Fruit fly (Drosophila melanogaster) whole organism, prepupa: Measurements from ENCODE around the gene Dpy-30L2.

Experiments
- Blimp-1 ChIP-seq: fragments of 200-800 bp; sonication (Bioruptor generic); optimal IDR thresholded peaks from 3 replicates; lab custom pipeline; 2017; ENCODE audit warnings: missing biosample characterization, missing genetic modification characterization, mild to moderate bottlenecking, moderate library complexity, missing genetic modification reagents
- CG10631 ChIP-seq: fragments of 200-800 bp; sonication (Bioruptor generic); optimal IDR thresholded peaks from 2 replicates; lab custom pipeline; 2016; ENCODE audit warnings: missing biosample characterization, missing genetic modification characterization
- CG11294 ChIP-seq: fragments of 200-800 bp; sonication (Bioruptor generic); IDR thresholded peaks from 2 replicates; pipeline ENCODE4 v1.3.6; 2022; ENCODE audit warnings: missing biosample characterization, missing genetic modification characterization
- CG11762 ChIP-seq: fragments of 200-800 bp; sonication (Bioruptor generic); optimal IDR thresholded peaks from 3 replicates; lab custom pipeline; 2016; ENCODE audit warnings: missing biosample characterization, missing genetic modification characterization; ENCODE audit not compliant: insufficient read depth
- CG11902 ChIP-seq: fragments of 200-800 bp; sonication (Bioruptor generic); optimal IDR thresholded peaks from 3 replicates; lab custom pipeline; 2016; ENCODE audit warnings: missing biosample characterization, missing genetic modification characterization
- CG1621 ChIP-seq: fragments of 200-800 bp; sonication (Bioruptor generic); optimal IDR thresholded peaks from 3 replicates; lab custom pipeline; 2018; ENCODE audit warnings: missing biosample characterization, mild to moderate bottlenecking, missing genetic modification characterization
- CG16779 ChIP-seq: fragments of 200-800 bp; sonication (Bioruptor generic); optimal IDR thresholded peaks from 3 replicates; lab custom pipeline; 2017; ENCODE audit warnings: missing biosample characterization, mild to moderate bottlenecking, missing genetic modification characterization
- CG3032 ChIP-seq: fragments of 200-800 bp; optimal IDR thresholded peaks from 2 replicates; lab custom pipeline; 2019; ENCODE audit warnings: missing biosample characterization, mild to moderate bottlenecking, missing genetic modification characterization, moderate library complexity
- CG31627 ChIP-seq: fragments of 200-800 bp; sonication (Bioruptor generic); optimal IDR thresholded peaks from 3 replicates; lab custom pipeline; 2016; ENCODE audit warnings: missing biosample characterization, missing genetic modification characterization
- CG32006 ChIP-seq: fragments of 200-800 bp; sonication (Bioruptor generic); optimal IDR thresholded peaks from 3 replicates; lab custom pipeline; 2017; ENCODE audit warnings: missing biosample characterization, mild to moderate bottlenecking, missing genetic modification characterization
- CG34406 ChIP-seq: fragments of 200-800 bp; sonication (Bioruptor generic); optimal IDR thresholded peaks from 3 replicates; lab custom pipeline; 2016; ENCODE audit warnings: missing biosample characterization, missing genetic modification characterization
- CG3919 ChIP-seq: fragments of 200-800 bp; sonication (Bioruptor generic); optimal IDR thresholded peaks from 3 replicates; lab custom pipeline; 2016; ENCODE audit warnings: missing biosample characterization, missing genetic modification characterization
- CG4318 ChIP-seq: fragments of 200-800 bp; sonication (Bioruptor generic); optimal IDR thresholded peaks from 3 replicates; lab custom pipeline; 2017; ENCODE audit warnings: missing biosample characterization, mild to moderate bottlenecking, missing genetic modification characterization
- CG6163 ChIP-seq: fragments of 200-800 bp; sonication (Bioruptor generic); IDR thresholded peaks from 3 replicates; pipeline ENCODE4 v1.3.6; 2022; ENCODE audit warnings: missing biosample characterization, missing genetic modification characterization
- CG6276 ChIP-seq: fragments of 200-800 bp; sonication (Bioruptor generic); optimal IDR thresholded peaks from 2 replicates; lab custom pipeline; 2017; ENCODE audit warnings: missing biosample characterization, mild to moderate bottlenecking, missing genetic modification characterization
- CG6792 ChIP-seq: fragments of 200-800 bp; sonication (Bioruptor generic); optimal IDR thresholded peaks from 3 replicates; lab custom pipeline; 2016; ENCODE audit warnings: missing biosample characterization, missing genetic modification characterization
- CG6854 ChIP-seq: fragments of 200-800 bp; sonication (Bioruptor generic); optimal IDR thresholded peaks from 2 replicates; lab custom pipeline; 2017; ENCODE audit warnings: missing biosample characterization, mild to moderate bottlenecking, missing genetic modification characterization
- CG8119 ChIP-seq: fragments of 200-800 bp; sonication (Bioruptor generic); IDR thresholded peaks from 3 replicates; pipeline ENCODE4 v1.3.6; 2022; ENCODE audit warnings: missing biosample characterization, missing genetic modification characterization
- CG8319 ChIP-seq: fragments of 200-800 bp; sonication (Bioruptor generic); optimal IDR thresholded peaks from 3 replicates; lab custom pipeline; 2016; ENCODE audit warnings: missing biosample characterization, missing genetic modification characterization
- CG8632 ChIP-seq: fragments of 200-800 bp; sonication (Bioruptor generic); optimal IDR thresholded peaks from 3 replicates; lab custom pipeline; 2016; ENCODE audit warnings: missing biosample characterization, missing genetic modification characterization
- CG9139 ChIP-seq: fragments of 200-800 bp; sonication (Bioruptor generic); optimal IDR thresholded peaks from 3 replicates; lab custom pipeline; 2017; ENCODE audit warnings: missing biosample characterization, mild to moderate bottlenecking, missing genetic modification characterization
- Eip75B ChIP-seq: fragments of 200-800 bp; sonication (Bioruptor generic); optimal IDR thresholded peaks from 3 replicates; lab custom pipeline; 2016; ENCODE audit warnings: missing biosample characterization, missing genetic modification characterization
- Eip78C ChIP-seq: fragments of 200-800 bp; sonication (Bioruptor generic); peaks from one replicate; lab custom pipeline; 2016; ENCODE audit warnings: missing biosample characterization, missing genetic modification characterization
- Ets21C ChIP-seq: fragments of 200-800 bp; sonication (Bioruptor generic); optimal IDR thresholded peaks from 3 replicates; lab custom pipeline; 2016; ENCODE audit warnings: missing biosample characterization, missing genetic modification characterization
- Ets96B ChIP-seq: fragments of 200-800 bp; optimal IDR thresholded peaks from 2 replicates; lab custom pipeline; 2019; ENCODE audit warnings: missing biosample characterization, mild to moderate bottlenecking, missing genetic modification characterization, moderate library complexity
- Gug ChIP-seq: fragments of 200-800 bp; sonication (Bioruptor generic); IDR thresholded peaks from 2 replicates; pipeline ENCODE4 v1.3.6; 2022; ENCODE audit warnings: missing biosample characterization, missing genetic modification characterization
- Hr38 ChIP-seq: sonication (Bioruptor generic); optimal IDR thresholded peaks from 2 replicates; lab custom pipeline; 2016; ENCODE audit warnings: missing biosample characterization, missing genetic modification characterization
- Hr39 ChIP-seq: fragments of 200-800 bp; sonication (Bioruptor generic); optimal IDR thresholded peaks from 2 replicates; lab custom pipeline; 2016; ENCODE audit warnings: missing biosample characterization, missing genetic modification characterization
- Hr4 ChIP-seq: fragments of 200-800 bp; sonication (Bioruptor generic); optimal IDR thresholded peaks from 3 replicates; lab custom pipeline; 2016; ENCODE audit warnings: missing biosample characterization, missing genetic modification characterization
- Lpt ChIP-seq: fragments of 200-800 bp; sonication (Bioruptor generic); optimal IDR thresholded peaks from 3 replicates; lab custom pipeline; 2016; ENCODE audit warnings: missing biosample characterization, missing genetic modification characterization
- Met ChIP-seq: fragments of 200-800 bp; sonication (Bioruptor generic); optimal IDR thresholded peaks from 3 replicates; lab custom pipeline; 2016; ENCODE audit warnings: missing biosample characterization, missing genetic modification characterization
- OdsH ChIP-seq: fragments of 200-800 bp; sonication (Bioruptor generic); optimal IDR thresholded peaks from 3 replicates; lab custom pipeline; 2016; ENCODE audit warnings: missing biosample characterization, missing genetic modification characterization
- Smox ChIP-seq: fragments of 200-800 bp; sonication (Bioruptor generic); optimal IDR thresholded peaks from 3 replicates; lab custom pipeline; 2016; ENCODE audit warnings: missing biosample characterization, missing genetic modification characterization
- Sox102F ChIP-seq: fragments of 200-800 bp; sonication (Bioruptor generic); optimal IDR thresholded peaks from 2 replicates; lab custom pipeline; 2016; ENCODE audit warnings: missing biosample characterization, mild to moderate bottlenecking, missing genetic modification characterization
- Sox14 ChIP-seq: fragments of 200-800 bp; sonication (Bioruptor generic); optimal IDR thresholded peaks from 3 replicates; lab custom pipeline; 2016; ENCODE audit warnings: missing biosample characterization, missing genetic modification characterization
- Sox15 ChIP-seq: fragments of 200-800 bp; sonication (Bioruptor generic); optimal IDR thresholded peaks from 3 replicates; lab custom pipeline; 2016; ENCODE audit warnings: missing biosample characterization, missing genetic modification characterization
- achi ChIP-seq: fragments of 200-800 bp; sonication (Bioruptor generic); optimal IDR thresholded peaks from 3 replicates; lab custom pipeline; 2016; ENCODE audit warnings: missing biosample characterization, missing genetic modification characterization
- acj6 ChIP-seq: fragments of 200-800 bp; sonication (Bioruptor generic); optimal IDR thresholded peaks from 3 replicates; lab custom pipeline; 2016; ENCODE audit warnings: missing biosample characterization, missing genetic modification characterization
- cyc ChIP-seq: fragments of 200-800 bp; sonication (Bioruptor generic); optimal IDR thresholded peaks from 3 replicates; lab custom pipeline; 2016; ENCODE audit warnings: missing biosample characterization, missing genetic modification characterization
- dac ChIP-seq: fragments of 200-800 bp; sonication (Bioruptor generic); optimal IDR thresholded peaks from 2 replicates; lab custom pipeline; 2017; ENCODE audit warnings: missing biosample characterization, mild to moderate bottlenecking, missing genetic modification characterization
- dsx ChIP-seq: fragments of 200-800 bp; optimal IDR thresholded peaks from 3 replicates; lab custom pipeline; 2019; ENCODE audit warnings: missing biosample characterization, mild to moderate bottlenecking, missing genetic modification characterization, moderate library complexity; ENCODE audit not compliant: poor library complexity, severe bottlenecking
- esn ChIP-seq: fragments of 200-800 bp; sonication (Bioruptor generic); optimal IDR thresholded peaks from 2 replicates; lab custom pipeline; 2016; ENCODE audit warnings: missing biosample characterization, mild to moderate bottlenecking, missing genetic modification characterization, moderate library complexity
- fd59A ChIP-seq: fragments of 200-800 bp; sonication (Bioruptor generic); optimal IDR thresholded peaks from 2 replicates; lab custom pipeline; 2017; ENCODE audit warnings: missing biosample characterization, mild to moderate bottlenecking, missing genetic modification characterization, missing genetic modification reagents
- fkh ChIP-seq: fragments of 200-800 bp; sonication (Bioruptor generic); optimal IDR thresholded peaks from 3 replicates; lab custom pipeline; 2017; ENCODE audit warnings: missing biosample characterization, mild to moderate bottlenecking, missing genetic modification characterization, moderate library complexity
- net ChIP-seq: fragments of 200-800 bp; sonication (Bioruptor generic); optimal IDR thresholded peaks from 3 replicates; lab custom pipeline; 2016; ENCODE audit warnings: missing biosample characterization, missing genetic modification characterization
- pdm3 ChIP-seq: fragments of 200-800 bp; sonication (Bioruptor generic); optimal IDR thresholded peaks from 3 replicates; lab custom pipeline; 2016; ENCODE audit warnings: missing biosample characterization, missing genetic modification characterization
- salr ChIP-seq, 2 experiments: fragments of 200-800 bp; sonication (Bioruptor generic); optimal IDR thresholded peaks; 3 replicates each; lab custom pipeline; 2016 to 2018; ENCODE audit warnings: missing biosample characterization in 2 of 2, missing genetic modification characterization in 2 of 2, mild to moderate bottlenecking in 1 of 2
- spab ChIP-seq: fragments of 200-800 bp; sonication (Bioruptor generic); optimal IDR thresholded peaks from 2 replicates; lab custom pipeline; 2017; ENCODE audit warnings: missing biosample characterization, mild to moderate bottlenecking, missing genetic modification characterization, missing genetic modification reagents
- ss ChIP-seq, 2 experiments: fragments of 200-800 bp; sonication (Bioruptor generic); optimal IDR thresholded peaks; 2 replicates in 1 of 2; 3 replicates in 1 of 2; lab custom pipeline; 2017 to 2018; ENCODE audit warnings: mild to moderate bottlenecking in 2 of 2, missing biosample characterization in 2 of 2, missing genetic modification characterization in 2 of 2, moderate library complexity in 1 of 2
- topi ChIP-seq: fragments of 200-800 bp; sonication (Bioruptor generic); optimal IDR thresholded peaks from 3 replicates; lab custom pipeline; 2016; ENCODE audit warnings: missing biosample characterization, missing genetic modification characterization
- vri ChIP-seq: fragments of 200-800 bp; sonication (Bioruptor generic); optimal IDR thresholded peaks from 3 replicates; lab custom pipeline; 2016; ENCODE audit warnings: missing biosample characterization, mild to moderate bottlenecking, missing genetic modification characterization

Gene Dpy-30L2

dm6 chr3L:4001500-4001899 lies 46.0 kb downstream of the Dpy-30L2 start:
- TF ChIP-seq Ets96B (tag; lab: Kevin White, UChicago) (no peak), Lpt (GFP tag; lab: Kevin White, UChicago) (no peak)

- TF ChIP-seq CG6163 (GFP tag; lab: Robert Waterston, UW) = no peak
- TF ChIP-seq spab = no peak
- no peak for TF ChIP-seq CG1621 (tag; lab: Kevin White, UChicago)
- TF ChIP-seq Ets96B (tag; lab: Kevin White, UChicago) = no peak
- no peak for TF ChIP-seq Blimp-1
- TF ChIP-seq CG6854 = no peak
- peak; percentile 56 for TF ChIP-seq CG32006 (GFP tag; lab: Kevin White, UChicago)
- TF ChIP-seq CG10631 (GFP tag; lab: Kevin White, UChicago) = peak; percentile 16
- no peak for TF ChIP-seq Lpt (GFP tag; lab: Kevin White, UChicago)
- no peak for TF ChIP-seq CG6276 (GFP tag; lab: Kevin White, UChicago)
- TF ChIP-seq Met = no peak
- no peak for TF ChIP-seq salr (GFP tag; optimal IDR thresholded peaks at IDR 0.05; lab: Kevin White, UChicago)
- TF ChIP-seq vri = no peak
- no peak for TF ChIP-seq fkh (GFP tag; lab: Kevin White, UChicago)
- TF ChIP-seq dac (GFP tag; lab: Kevin White, UChicago) = no peak
- TF ChIP-seq CG11762 (GFP tag; lab: Kevin White, UChicago) = no peak
- TF ChIP-seq OdsH = peak; percentile 27
- peak in 1 of 2 experiments; percentile 56 for TF ChIP-seq ss (GFP tag; optimal IDR thresholded peaks at IDR 0.05; lab: Kevin White, UChicago)
- TF ChIP-seq Sox102F (GFP tag; lab: Kevin White, UChicago) = no peak
- TF ChIP-seq CG31627 = no peak
- TF ChIP-seq net (GFP tag; lab: Kevin White, UChicago) = no peak
- TF ChIP-seq CG4318 (GFP tag; lab: Kevin White, UChicago) = peak; percentile 1
- TF ChIP-seq Sox14 = no peak
- peak; percentile 48 for TF ChIP-seq acj6 (GFP tag; lab: Kevin White, UChicago)
- TF ChIP-seq Gug (GFP tag; lab: Robert Waterston, UW) = no peak
- TF ChIP-seq CG3919 = no peak
- no peak for TF ChIP-seq Hr38 (GFP tag; lab: Kevin White, UChicago)
- no peak for TF ChIP-seq CG8119 (GFP tag; lab: Robert Waterston, UW)
- no peak for TF ChIP-seq CG8319 (GFP tag; lab: Kevin White, UChicago)
- TF ChIP-seq dsx = no peak
- no peak for TF ChIP-seq esn (GFP tag; lab: Kevin White, UChicago)
- no peak for TF ChIP-seq cyc
- no peak for TF ChIP-seq Eip75B
- no peak for TF ChIP-seq CG11902 (GFP tag; lab: Kevin White, UChicago)
- TF ChIP-seq CG16779 (tag; lab: Kevin White, UChicago) = no peak
- TF ChIP-seq pdm3 (GFP tag; lab: Kevin White, UChicago) = peak; percentile 22
- no peak for TF ChIP-seq topi (GFP tag; lab: Kevin White, UChicago)
- peak; percentile 9 for TF ChIP-seq CG8632 (GFP tag; lab: Kevin White, UChicago)
- TF ChIP-seq achi (GFP tag; lab: Kevin White, UChicago) = peak; percentile 16
- TF ChIP-seq Hr39 (GFP tag; lab: Kevin White, UChicago) = no peak
- TF ChIP-seq Hr4 = peak; percentile 4
- TF ChIP-seq fd59A = peak; percentile 39
- TF ChIP-seq Eip78C (GFP tag; lab: Kevin White, UChicago) = no peak
- no peak for TF ChIP-seq CG3032 (tag; lab: Kevin White, UChicago)
- peak; percentile 21 for TF ChIP-seq CG34406 (GFP tag; lab: Kevin White, UChicago)
- no peak for TF ChIP-seq Ets21C
- no peak for TF ChIP-seq CG11294 (GFP tag; lab: Robert Waterston, UW)
- TF ChIP-seq CG6792 (GFP tag; lab: Kevin White, UChicago) = no peak
- no peak for TF ChIP-seq Sox15 (GFP tag; lab: Kevin White, UChicago)
- TF ChIP-seq CG9139 (GFP tag; lab: Kevin White, UChicago) = no peak
- no peak for TF ChIP-seq Smox (GFP tag; lab: Kevin White, UChicago)
These were observed 46.8 kb downstream of the Dpy-30L2 start for dm6 chr3L:4000711-4001110.
